Fruit fly (Drosophila melanogaster) whole organism, embryonic: ENCODE data around the gene Rnp4F.

Source experiments
- ATbp ChIP-seq: fragments of 200-800 bp; sonication (Bioruptor generic); optimal IDR thresholded peaks from 2 replicates; lab custom pipeline; 2017; ENCODE audit warnings: missing biosample characterization, mild to moderate bottlenecking, missing genetic modification characterization, missing genetic modification reagents
- Adf1 ChIP-seq: fragments of 200-800 bp; sonication (Bioruptor generic); IDR thresholded peaks from 2 replicates; pipeline ENCODE4 v1.3.6; 2022; ENCODE audit warnings: missing biosample characterization, missing genetic modification characterization
- Bteb2 ChIP-seq: fragments of 200-800 bp; sonication (Bioruptor generic); optimal IDR thresholded peaks from 2 replicates; lab custom pipeline; 2016; ENCODE audit warnings: missing biosample characterization, missing genetic modification characterization
- CG10959 ChIP-seq: fragments of 200-800 bp; sonication (Bioruptor generic); IDR thresholded peaks from 2 replicates; pipeline ENCODE4 v1.3.6; 2022; ENCODE audit warnings: missing biosample characterization, missing genetic modification characterization
- CG11560 ChIP-seq: fragments of 200-800 bp; sonication (Bioruptor generic); IDR thresholded peaks from 3 replicates; pipeline ENCODE4 v1.3.6; 2022; ENCODE audit warnings: missing biosample characterization, missing genetic modification characterization
- CG12219 ChIP-seq: fragments of 200-800 bp; sonication (Bioruptor generic); optimal IDR thresholded peaks from 3 replicates; lab custom pipeline; 2018; ENCODE audit warnings: missing biosample characterization, mild to moderate bottlenecking, missing genetic modification characterization
- CG12659 ChIP-seq: fragments of 200-800 bp; sonication (Bioruptor generic); optimal IDR thresholded peaks from 3 replicates; lab custom pipeline; 2017; ENCODE audit warnings: mild to moderate bottlenecking, missing biosample characterization, missing genetic modification reagents, missing genetic modification characterization
- CG12942 ChIP-seq: fragments of 200-800 bp; sonication (Bioruptor generic); optimal IDR thresholded peaks from 3 replicates; lab custom pipeline; 2016; ENCODE audit warnings: missing biosample characterization, missing genetic modification characterization
- CG13624 ChIP-seq: fragments of 200-800 bp; sonication (Bioruptor generic); optimal IDR thresholded peaks from 2 replicates; lab custom pipeline; 2016; ENCODE audit warnings: missing biosample characterization, missing genetic modification characterization
- CG15479 ChIP-seq: fragments of 200-800 bp; sonication (Bioruptor generic); optimal IDR thresholded peaks from 3 replicates; lab custom pipeline; 2019; ENCODE audit warnings: missing biosample characterization, mild to moderate bottlenecking, missing genetic modification characterization, moderate library complexity
- CG16863 ChIP-seq: fragments of 200-800 bp; sonication (Bioruptor generic); optimal IDR thresholded peaks from 3 replicates; lab custom pipeline; 2016; ENCODE audit warnings: missing biosample characterization, missing genetic modification characterization
- CG17802 ChIP-seq: fragments of 200-800 bp; sonication (Bioruptor generic); optimal IDR thresholded peaks from 2 replicates; lab custom pipeline; 2018; ENCODE audit warnings: missing biosample characterization, mild to moderate bottlenecking, missing genetic modification characterization, moderate library complexity
- CG2712 ChIP-seq: fragments of 200-800 bp; optimal IDR thresholded peaks from 3 replicates; lab custom pipeline; 2019; ENCODE audit warnings: missing biosample characterization, mild to moderate bottlenecking, missing genetic modification characterization, moderate library complexity
- CG2875 ChIP-seq: fragments of 200-800 bp; sonication (Bioruptor generic); optimal IDR thresholded peaks from 2 replicates; lab custom pipeline; 2017; ENCODE audit warnings: missing biosample characterization, mild to moderate bottlenecking, missing genetic modification characterization, missing genetic modification reagents
- CG30403 ChIP-seq: fragments of 200-800 bp; sonication (Bioruptor generic); optimal IDR thresholded peaks from 3 replicates; lab custom pipeline; 2016; ENCODE audit warnings: missing biosample characterization, missing genetic modification characterization
- CG31441 ChIP-seq: fragments of 200-800 bp; sonication (Bioruptor generic); IDR thresholded peaks from 2 replicates; pipeline ENCODE4 v1.3.6; 2022; ENCODE audit warnings: missing biosample characterization, missing genetic modification characterization
- CG34224 ChIP-seq: fragments of 200-800 bp; sonication (Bioruptor generic); IDR thresholded peaks from 3 replicates; pipeline ENCODE4 v1.3.6; 2022; ENCODE audit warnings: missing biosample characterization, missing genetic modification characterization; ENCODE audit not compliant: partially characterized antibody
- CG3726 ChIP-seq: fragments of 200-800 bp; sonication (Bioruptor generic); IDR thresholded peaks from 3 replicates; pipeline ENCODE4, ENCODE4 v1.3.6; 2022; ENCODE audit warnings: missing biosample characterization, missing genetic modification characterization
- CG4617 ChIP-seq: fragments of 200-800 bp; sonication (Bioruptor generic); optimal IDR thresholded peaks from 3 replicates; lab custom pipeline; 2016; ENCODE audit warnings: missing biosample characterization, missing genetic modification characterization, borderline replicate concordance
- CG4820 ChIP-seq: fragments of 200-800 bp; sonication (Bioruptor generic); optimal IDR thresholded peaks from 3 replicates; lab custom pipeline; 2016; ENCODE audit warnings: missing biosample characterization, missing genetic modification characterization
- CG4854 ChIP-seq: fragments of 200-800 bp; sonication (Bioruptor generic); optimal IDR thresholded peaks from 2 replicates; lab custom pipeline; 2016; ENCODE audit warnings: missing biosample characterization, missing genetic modification characterization, inconsistent platforms
- CG8359 ChIP-seq: fragments of 200-800 bp; sonication (Bioruptor generic); optimal IDR thresholded peaks from 2 replicates; lab custom pipeline; 2017; ENCODE audit warnings: missing biosample characterization, mild to moderate bottlenecking, missing genetic modification characterization, borderline replicate concordance
- Dad ChIP-seq: fragments of 200-800 bp; sonication (Bioruptor generic); optimal IDR thresholded peaks from 3 replicates; lab custom pipeline; 2016; ENCODE audit warnings: missing biosample characterization, missing genetic modification characterization
- Dll ChIP-seq: fragments of 200-800 bp; sonication (Bioruptor generic); IDR thresholded peaks from 4 replicates; pipeline ENCODE4 v1.3.6; 2022; ENCODE audit warnings: missing biosample characterization, missing genetic modification characterization; ENCODE audit not compliant: partially characterized antibody
- Hmx ChIP-seq: fragments of 200-800 bp; sonication (Bioruptor generic); optimal IDR thresholded peaks from 2 replicates; lab custom pipeline; 2016; ENCODE audit warnings: missing biosample characterization, missing genetic modification characterization
- Hr39 ChIP-seq: fragments of >200 bp; optimal IDR thresholded peaks from 2 replicates; lab custom pipeline; 2017
- Lpt ChIP-seq: fragments of >200 bp; optimal IDR thresholded peaks from 2 replicates; lab custom pipeline; 2018; ENCODE audit warnings: missing biosample characterization, missing genetic modification characterization
- MESR4 ChIP-seq: fragments of 200-800 bp; sonication (Bioruptor generic); optimal IDR thresholded peaks from 2 replicates; lab custom pipeline; 2018; ENCODE audit warnings: missing biosample characterization, mild to moderate bottlenecking, missing genetic modification characterization, moderate library complexity
- Meics ChIP-seq: fragments of 200-800 bp; sonication (Bioruptor generic); optimal IDR thresholded peaks from 2 replicates; lab custom pipeline; 2017; ENCODE audit warnings: missing biosample characterization, mild to moderate bottlenecking, missing genetic modification characterization
- Oaz ChIP-seq: fragments of 200-800 bp; sonication (Bioruptor generic); IDR thresholded peaks from 2 replicates; pipeline ENCODE4 v1.3.6; 2022; ENCODE audit warnings: missing biosample characterization, missing genetic modification characterization
- Sry-β ChIP-seq: fragments of 200-800 bp; sonication (Bioruptor generic); optimal IDR thresholded peaks from 2 replicates; lab custom pipeline; 2018; ENCODE audit warnings: missing biosample characterization, mild to moderate bottlenecking, missing genetic modification characterization, moderate library complexity
- TFAM ChIP-seq: fragments of 200-800 bp; sonication (Bioruptor generic); optimal IDR thresholded peaks from 2 replicates; lab custom pipeline; 2017; ENCODE audit warnings: missing biosample characterization, missing genetic modification characterization, inconsistent platforms
- Trl ChIP-seq, 3 experiments: fragments of >200 bp in 2 of 3; fragments of 200-800 bp in 1 of 3; sonication (Bioruptor generic) in 1 of 3; optimal IDR thresholded peaks; 2 replicates in 1 of 3; 3 replicates in 2 of 3; lab custom pipeline; 2016 to 2017; ENCODE audit warnings: missing biosample characterization in 1 of 3, missing genetic modification characterization in 1 of 3
- ara ChIP-seq: fragments of 200-800 bp; sonication (Bioruptor generic); IDR thresholded peaks from 2 replicates; pipeline ENCODE4 v1.3.6; 2022; ENCODE audit warnings: missing biosample characterization, missing genetic modification characterization
- chm ChIP-seq: fragments of 200-800 bp; sonication (Bioruptor generic); IDR thresholded peaks from 2 replicates; pipeline ENCODE4 v1.3.6; 2022; ENCODE audit warnings: missing biosample characterization, missing genetic modification characterization
- ci ChIP-seq: fragments of 200-800 bp; sonication (Bioruptor generic); IDR thresholded peaks from 3 replicates; pipeline ENCODE4 v1.3.6; 2022; ENCODE audit warnings: missing biosample characterization, missing genetic modification characterization
- dati ChIP-seq: fragments of 200-800 bp; sonication (Bioruptor generic); IDR thresholded peaks from 2 replicates; pipeline ENCODE4 v1.3.6; 2022; ENCODE audit warnings: missing biosample characterization, missing genetic modification characterization
- fd102C ChIP-seq: fragments of 200-800 bp; sonication (Bioruptor generic); optimal IDR thresholded peaks from 2 replicates; lab custom pipeline; 2018; ENCODE audit warnings: missing biosample characterization, mild to moderate bottlenecking, missing genetic modification characterization, moderate library complexity
- kah ChIP-seq: fragments of 200-800 bp; sonication (Bioruptor generic); optimal IDR thresholded peaks from 2 replicates; lab custom pipeline; 2018; ENCODE audit warnings: missing biosample characterization, mild to moderate bottlenecking, missing genetic modification characterization
- oc ChIP-seq: fragments of 200-800 bp; sonication (Bioruptor generic); optimal IDR thresholded peaks from 2 replicates; lab custom pipeline; 2018; ENCODE audit warnings: missing biosample characterization, mild to moderate bottlenecking, missing genetic modification characterization, moderate library complexity
- phol ChIP-seq: fragments of 200-800 bp; sonication (Bioruptor generic); optimal IDR thresholded peaks from 3 replicates; lab custom pipeline; 2018; ENCODE audit warnings: missing biosample characterization, mild to moderate bottlenecking, missing genetic modification characterization, moderate library complexity
- pros ChIP-seq: fragments of 200-800 bp; sonication (Bioruptor generic); optimal IDR thresholded peaks from 3 replicates; lab custom pipeline; 2019; ENCODE audit warnings: missing biosample characterization, mild to moderate bottlenecking, missing genetic modification characterization, moderate library complexity
- sd ChIP-seq: fragments of 200-800 bp; sonication (Bioruptor generic); optimal IDR thresholded peaks from 3 replicates; lab custom pipeline; 2018; ENCODE audit warnings: missing biosample characterization, mild to moderate bottlenecking, missing genetic modification characterization, moderate library complexity
- shn ChIP-seq: fragments of 200-800 bp; sonication (Bioruptor generic); optimal IDR thresholded peaks from 3 replicates; lab custom pipeline; 2016; ENCODE audit warnings: missing biosample characterization, missing genetic modification characterization
- sisA ChIP-seq: fragments of 200-800 bp; sonication (Bioruptor generic); IDR thresholded peaks from 2 replicates; pipeline ENCODE4 v1.3.6; 2022; ENCODE audit warnings: missing biosample characterization, missing genetic modification characterization
- sr ChIP-seq: fragments of 200-800 bp; sonication (Bioruptor generic); IDR thresholded peaks from 3 replicates; pipeline ENCODE4 v1.3.6; 2022; ENCODE audit warnings: missing biosample characterization, missing genetic modification characterization
- toy ChIP-seq: fragments of 200-800 bp; sonication (Bioruptor generic); IDR thresholded peaks from 2 replicates; pipeline ENCODE4 v1.3.6; 2022; ENCODE audit warnings: missing biosample characterization, missing genetic modification characterization
- trh ChIP-seq: fragments of 200-800 bp; sonication (Bioruptor generic); optimal IDR thresholded peaks from 2 replicates; lab custom pipeline; 2016; ENCODE audit warnings: missing biosample characterization, missing genetic modification characterization
- usp ChIP-seq: fragments of >200 bp; optimal IDR thresholded peaks from 2 replicates; lab custom pipeline; 2017; ENCODE audit warnings: missing biosample characterization, missing genetic modification characterization
- yki ChIP-seq: fragments of >200 bp; optimal IDR thresholded peaks from 3 replicates; lab custom pipeline; 2018
- zfh2 ChIP-seq: fragments of 200-800 bp; sonication (Bioruptor generic); optimal IDR thresholded peaks from 2 replicates; lab custom pipeline; 2016; ENCODE audit warnings: missing biosample characterization, missing genetic modification characterization

The Rnp4F gene

dm6 chrX:5332259-5332862, 9.9 kb upstream of the Rnp4F start, which contains the start of gene CanB (continued):
- TF ChIP-seq Bteb2 (GFP tag; lab: Kevin White, UChicago) (no peak), TFAM (GFP tag; lab: Kevin White, UChicago) (no peak), shn (GFP tag; lab: Kevin White, UChicago) (no peak), sd (peak; percentile 26), Hmx (GFP tag; lab: Kevin White, UChicago) (no peak), trh (GFP tag; lab: Kevin White, UChicago) (no peak), dati (no peak), CG2712 (tag; lab: Kevin White, UChicago) (peak; percentile 6), oc (tag; lab: Kevin White, UChicago) (no peak), toy (no peak), CG31441 (GFP tag; lab: Robert Waterston, UW) (no peak), ara (GFP tag; lab: Robert Waterston, UW) (no peak), CG10959 (GFP tag; lab: Robert Waterston, UW) (no peak), ci (0 out of 3 replicates have a peak, but pooled peaks have one; percentile 8), MESR4 (no peak), Adf1 (GFP tag; lab: Robert Waterston, UW) (no peak), CG30403 (GFP tag; lab: Kevin White, UChicago) (peak; percentile 26), CG12942 (GFP tag; lab: Kevin White, UChicago) (no peak), CG34224 (GFP tag; lab: Robert Waterston, UW) (peak; percentile 55; the same call in 1 of the 3 replicates), Lpt (GFP tag; lab: Kevin White, UChicago) (no peak), CG4820 (no peak), Meics (GFP tag; lab: Kevin White, UChicago) (no peak), zfh2 (GFP tag; lab: Kevin White, UChicago) (no peak), Trl (optimal IDR thresholded peaks at IDR 0.05; lab: Kevin White, UChicago) (peak in 1 of 2 experiments; percentile 51), Trl (GFP tag; optimal IDR thresholded peaks at IDR 0.05; lab: Kevin White, UChicago) (no peak), Dll (peak; percentile 74), CG8359 (no peak), Sry-β (GFP tag; lab: Kevin White, UChicago) (no peak), Dad (no peak), CG2875 (GFP tag; lab: Kevin White, UChicago) (no peak), yki (lab: Kevin White, UChicago) (no peak), fd102C (no peak), CG3726 (GFP tag; lab: Robert Waterston, UW) (no peak), chm (GFP tag; lab: Robert Waterston, UW) (no peak), Hr39 (no peak), CG15479 (GFP tag; lab: Kevin White, UChicago) (no peak), CG11560 (tag; lab: Robert Waterston, UW) (no peak), Oaz (GFP tag; lab: Robert Waterston, UW) (no peak), CG13624 (GFP tag; lab: Kevin White, UChicago) (peak; percentile 21), ATbp (GFP tag; lab: Kevin White, UChicago) (no peak), CG17802 (tag; lab: Kevin White, UChicago) (no peak), sr (GFP tag; lab: Robert Waterston, UW) (no peak), phol (peak; percentile 18), kah (no peak), CG16863 (no peak), CG4617 (GFP tag; lab: Kevin White, UChicago) (no peak), sisA (GFP tag; lab: Robert Waterston, UW) (no peak), CG4854 (GFP tag; lab: Kevin White, UChicago) (no peak), CG12659 (GFP tag; lab: Kevin White, UChicago) (no peak), usp (GFP tag; lab: Kevin White, UChicago) (no peak), CG12219 (GFP tag; lab: Kevin White, UChicago) (no peak), pros (GFP tag; lab: Kevin White, UChicago) (no peak)
